Fruit fly (Drosophila melanogaster): ENCODE data around the gene CG10970.

The CG10970 gene

DNA sequence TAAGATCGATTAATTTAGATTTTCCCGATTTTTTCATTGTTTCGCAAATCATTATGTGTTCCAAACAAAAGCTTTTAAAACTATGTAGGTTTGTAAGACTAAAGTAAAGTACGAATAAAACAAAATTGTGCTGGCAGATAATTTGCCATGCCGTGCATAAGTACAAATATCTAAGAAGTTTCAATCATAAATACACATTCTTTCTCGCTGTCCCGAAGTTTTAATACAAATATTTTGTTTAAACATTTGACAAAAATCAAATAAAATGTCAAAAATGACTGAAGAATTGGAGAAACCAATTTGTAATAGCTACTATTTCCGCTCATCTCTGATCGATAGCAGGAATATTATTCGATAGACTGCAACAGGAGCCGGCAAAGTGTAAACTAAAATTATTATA lies 11.4 kb upstream of the CG10970 start, which contains the start of gene APC4 (continued):
- TF ChIP-seq usp (GFP tag; optimal IDR thresholded peaks at IDR 0.05) = no peak
- TF ChIP-seq sv (GFP tag; optimal IDR thresholded peaks at IDR 0.05) = no peak
- peak; percentile 52 for TF ChIP-seq HLH106 (tag; optimal IDR thresholded peaks at IDR 0.05)

dm6 chrX:9080962-9081361 lies 9.8 kb upstream of the CG10970 start, which contains the start of the genes CG7246 and HP1b:
TSS of gene CG7246 (minus strand) at chrX:9081057.
TSS of gene HP1b (plus strand) at chrX:9081063.
- TF ChIP-seq br (GFP tag; optimal IDR thresholded peaks at IDR 0.05) (peak; percentile 49), Dif (GFP tag; optimal IDR thresholded peaks at IDR 0.05; ENCODE audit: partially characterized antibody) (no peak), usp (GFP tag; optimal IDR thresholded peaks at IDR 0.05) (no peak), brk (GFP tag; optimal IDR thresholded peaks at IDR 0.05) (no peak), Hr78 (GFP tag; optimal IDR thresholded peaks at IDR 0.05) (no peak), foxo (GFP tag; optimal IDR thresholded peaks at IDR 0.05) (peak in 1 of 2 experiments; percentile 86), Rel (GFP tag; optimal IDR thresholded peaks at IDR 0.05) (no peak), Rel (tag; optimal IDR thresholded peaks at IDR 0.05) (peak; percentile 41), woc (GFP tag; optimal IDR thresholded peaks at IDR 0.05) (peak; percentile 57), rgr (GFP tag; optimal IDR thresholded peaks at IDR 0.05) (peak; percentile 78), fru (GFP tag; optimal IDR thresholded peaks at IDR 0.05) (peak; percentile 76), sv (GFP tag; optimal IDR thresholded peaks at IDR 0.05) (peak; percentile 57), pan (optimal IDR thresholded peaks at IDR 0.05) (no peak), Sp1 (GFP tag; optimal IDR thresholded peaks at IDR 0.05) (peak; percentile 69), Hr83 (GFP tag; optimal IDR thresholded peaks at IDR 0.05; ENCODE audit: poor library complexity, severe bottlenecking) (no peak), OdsH (GFP tag; optimal IDR thresholded peaks at IDR 0.05) (peak; percentile 67), Jra (GFP tag; optimal IDR thresholded peaks at IDR 0.05) (peak; percentile 6), CrebA (GFP tag; optimal IDR thresholded peaks at IDR 0.05; ENCODE audit: borderline replicate concordance) (no peak), dmrt93B (GFP tag; optimal IDR thresholded peaks at IDR 0.05) (peak; percentile 32), psq (GFP tag; optimal IDR thresholded peaks at IDR 0.05) (peak; percentile 60), jim (GFP tag; optimal IDR thresholded peaks at IDR 0.05) (no peak), Mio (GFP tag; optimal IDR thresholded peaks at IDR 0.05) (no peak), sage (GFP tag; optimal IDR thresholded peaks at IDR 0.05) (peak; percentile 70), Dfd (GFP tag; optimal IDR thresholded peaks at IDR 0.05) (no peak), h (GFP tag; optimal IDR thresholded peaks at IDR 0.05) (peak; percentile 78), HLH106 (tag; optimal IDR thresholded peaks at IDR 0.05) (peak; percentile 80), GATAd (GFP tag; optimal IDR thresholded peaks at IDR 0.05) (no peak), CG9705 (GFP tag; optimal IDR thresholded peaks at IDR 0.05) (peak; percentile 34), lola (GFP tag; optimal IDR thresholded peaks at IDR 0.05) (no peak), Myc (optimal IDR thresholded peaks at IDR 0.05) (no peak), dsf (GFP tag; optimal IDR thresholded peaks at IDR 0.05; ENCODE audit: borderline replicate concordance) (peak; percentile 28), tai (GFP tag; optimal IDR thresholded peaks at IDR 0.05) (no peak), Vsx2 (GFP tag; optimal IDR thresholded peaks at IDR 0.05; ENCODE audit: partially characterized antibody) (no peak), Abd-B (GFP tag; optimal IDR thresholded peaks at IDR 0.05) (no peak), ey (GFP tag; optimal IDR thresholded peaks at IDR 0.05) (peak; percentile 52), N (GFP tag; optimal IDR thresholded peaks at IDR 0.05) (no peak), CG32264 (GFP tag; optimal IDR thresholded peaks at IDR 0.05) (peak; percentile 26), dl (GFP tag; optimal IDR thresholded peaks at IDR 0.05; ENCODE audit: insufficient read depth in 1 of 2, partially characterized antibody in 2 of 2) (no peak), Hnf4 (GFP tag; optimal IDR thresholded peaks at IDR 0.05) (peak; percentile 76)

DNA sequence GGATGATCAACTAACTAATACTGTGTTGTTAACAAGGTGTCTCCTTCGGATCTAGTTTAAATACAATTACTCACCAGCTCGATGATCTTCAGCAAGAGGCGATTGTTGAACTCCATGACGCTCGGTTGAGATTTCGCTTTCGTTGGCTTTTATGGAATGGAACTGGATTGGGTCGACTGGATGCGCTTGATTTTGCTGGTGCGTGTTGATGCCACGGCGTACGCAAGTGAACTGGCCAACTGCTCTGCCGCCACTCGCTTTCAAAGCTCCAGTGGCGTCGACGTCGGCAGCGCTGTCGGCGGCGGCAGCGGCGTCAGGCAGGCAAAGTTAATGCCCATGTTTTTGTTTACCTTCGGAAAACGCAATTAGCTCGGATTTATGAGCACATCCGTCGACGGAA lies 7.1 kb upstream of the CG10970 start, which contains the start of gene CG44325:
CG44325 (minus strand) TSS at position 237 of the 400 bp plus-strand sequence.
- TF ChIP-seq br (GFP tag; optimal IDR thresholded peaks at IDR 0.05) = peak; percentile 29
- peak; percentile 56 for TF ChIP-seq Hr83 (GFP tag; optimal IDR thresholded peaks at IDR 0.05; ENCODE audit: poor library complexity, severe bottlenecking)
- no peak for TF ChIP-seq jim (GFP tag; optimal IDR thresholded peaks at IDR 0.05)
- no peak for TF ChIP-seq N (GFP tag; optimal IDR thresholded peaks at IDR 0.05)
- peak; percentile 43 for TF ChIP-seq Sp1 (GFP tag; optimal IDR thresholded peaks at IDR 0.05)
- TF ChIP-seq lola (GFP tag; optimal IDR thresholded peaks at IDR 0.05) = no peak
- TF ChIP-seq Rel (GFP tag; optimal IDR thresholded peaks at IDR 0.05) = no peak
- TF ChIP-seq Rel (tag; optimal IDR thresholded peaks at IDR 0.05) = peak; percentile 42
- TF ChIP-seq dl (GFP tag; optimal IDR thresholded peaks at IDR 0.05; ENCODE audit: insufficient read depth in 1 of 2, partially characterized antibody in 2 of 2) = no peak
- no peak for TF ChIP-seq Hr78 (GFP tag; optimal IDR thresholded peaks at IDR 0.05)
- peak; percentile 39 for TF ChIP-seq fru (GFP tag; optimal IDR thresholded peaks at IDR 0.05)
- peak; percentile 52 for TF ChIP-seq h (GFP tag; optimal IDR thresholded peaks at IDR 0.05)
- no peak for TF ChIP-seq GATAd (GFP tag; optimal IDR thresholded peaks at IDR 0.05)
- no peak for TF ChIP-seq Vsx2 (GFP tag; optimal IDR thresholded peaks at IDR 0.05; ENCODE audit: partially characterized antibody)
- peak; percentile 40 for TF ChIP-seq rgr (GFP tag; optimal IDR thresholded peaks at IDR 0.05)
- TF ChIP-seq Dif (GFP tag; optimal IDR thresholded peaks at IDR 0.05; ENCODE audit: partially characterized antibody) = peak; percentile 59
- peak; percentile 23 for TF ChIP-seq Jra (GFP tag; optimal IDR thresholded peaks at IDR 0.05)
- peak; percentile 9 for TF ChIP-seq HLH106 (tag; optimal IDR thresholded peaks at IDR 0.05)
